Fruit fly (Drosophila melanogaster) whole organism, wandering third instar larva: Measurements from ENCODE around the gene CG13653.

Experiments used
- Abd-B ChIP-seq: fragments of >200 bp; optimal IDR thresholded peaks from 2 replicates; lab custom pipeline; 2017; ENCODE audit warnings: missing biosample characterization, missing genetic modification characterization
- CG32264 ChIP-seq: fragments of 200-800 bp; sonication (Bioruptor generic); optimal IDR thresholded peaks from 2 replicates; lab custom pipeline; 2016; ENCODE audit warnings: missing biosample characterization, missing genetic modification characterization
- CG9705 ChIP-seq: fragments of 200-800 bp; sonication (Bioruptor generic); optimal IDR thresholded peaks from 2 replicates; lab custom pipeline; 2018; ENCODE audit warnings: missing biosample characterization, mild to moderate bottlenecking, missing genetic modification characterization
- CrebA ChIP-seq: fragments of 200-800 bp; sonication (Bioruptor generic); optimal IDR thresholded peaks from 2 replicates; lab custom pipeline; 2016; ENCODE audit warnings: missing biosample characterization, mild to moderate bottlenecking, missing genetic modification characterization, borderline replicate concordance
- Dfd ChIP-seq: fragments of >200 bp; optimal IDR thresholded peaks from 2 replicates; lab custom pipeline; 2017; ENCODE audit warnings: missing biosample characterization, missing genetic modification characterization
- GATAd ChIP-seq: sonication (Bioruptor generic); optimal IDR thresholded peaks from 2 replicates; lab custom pipeline; 2016; ENCODE audit warnings: missing biosample characterization, missing genetic modification characterization
- Hnf4 ChIP-seq: fragments of 200-800 bp; sonication (Bioruptor generic); optimal IDR thresholded peaks from 2 replicates; lab custom pipeline; 2016; ENCODE audit warnings: missing biosample characterization, mild to moderate bottlenecking, missing genetic modification characterization
- Hr83 ChIP-seq: fragments of 200-300 bp; sonication (Bioruptor generic); optimal IDR thresholded peaks from 2 replicates; lab custom pipeline; 2016; ENCODE audit warnings: missing biosample characterization, mild to moderate bottlenecking, missing genetic modification characterization, moderate library complexity; ENCODE audit not compliant: poor library complexity, severe bottlenecking
- Jra ChIP-seq: sonication (Bioruptor generic); optimal IDR thresholded peaks from 2 replicates; lab custom pipeline; 2016; ENCODE audit warnings: missing biosample characterization, missing genetic modification characterization
- Mio ChIP-seq: sonication (Bioruptor generic); optimal IDR thresholded peaks from 2 replicates; lab custom pipeline; 2016; ENCODE audit warnings: missing biosample characterization, missing genetic modification characterization
- Myc ChIP-seq: fragments of >200 bp; optimal IDR thresholded peaks from 2 replicates; lab custom pipeline; 2017
- N ChIP-seq: fragments of >200 bp; optimal IDR thresholded peaks from 2 replicates; lab custom pipeline; 2018; ENCODE audit warnings: missing biosample characterization, missing external identifiers, missing genetic modification characterization
- OdsH ChIP-seq: fragments of 200-800 bp; sonication (Bioruptor generic); optimal IDR thresholded peaks from 2 replicates; lab custom pipeline; 2016; ENCODE audit warnings: missing biosample characterization, mild to moderate bottlenecking, missing genetic modification characterization
- Rel ChIP-seq, 2 experiments: fragments of 200-800 bp; sonication (Bioruptor generic) in 1 of 2; optimal IDR thresholded peaks; 2 replicates in 1 of 2; 3 replicates in 1 of 2; lab custom pipeline; 2016 to 2019; ENCODE audit warnings: mild to moderate bottlenecking in 2 of 2, missing biosample characterization in 2 of 2, missing genetic modification characterization in 2 of 2, moderate library complexity in 1 of 2
- Sp1 ChIP-seq: fragments of 200-800 bp; sonication (Bioruptor generic); optimal IDR thresholded peaks from 3 replicates; lab custom pipeline; 2019; ENCODE audit warnings: missing biosample characterization, mild to moderate bottlenecking, missing genetic modification characterization, moderate library complexity
- Vsx2 ChIP-seq: fragments of 200-300, 225-300 bp; sonication (Bioruptor generic); optimal IDR thresholded peaks from 2 replicates; lab custom pipeline; 2018; ENCODE audit warnings: missing biosample characterization, missing genetic modification characterization; ENCODE audit not compliant: partially characterized antibody
- br ChIP-seq: fragments of 200-800 bp; sonication (Bioruptor generic); optimal IDR thresholded peaks from 2 replicates; lab custom pipeline; 2016; ENCODE audit warnings: missing biosample characterization, missing genetic modification characterization
- dl ChIP-seq, 2 experiments: fragments of 175-275, 200-275 bp in 1 of 2; fragments of 200-275 bp in 1 of 2; sonication (Bioruptor generic); optimal IDR thresholded peaks; lab custom pipeline; 2018; ENCODE audit warnings: mild to moderate bottlenecking in 2 of 2, missing biosample characterization in 2 of 2, missing genetic modification characterization in 2 of 2, moderate library complexity in 2 of 2; ENCODE audit not compliant: partially characterized antibody in 2 of 2, insufficient read depth in 1 of 2
- dsf ChIP-seq: sonication (Bioruptor generic); optimal IDR thresholded peaks from 2 replicates; lab custom pipeline; 2016; ENCODE audit warnings: missing biosample characterization, missing genetic modification characterization, borderline replicate concordance
- ey ChIP-seq: fragments of 200-800 bp; sonication (Bioruptor generic); optimal IDR thresholded peaks from 2 replicates; lab custom pipeline; 2016; ENCODE audit warnings: missing biosample characterization, missing genetic modification characterization
- foxo ChIP-seq, 2 experiments: fragments of 200-800 bp; sonication (Bioruptor generic); optimal IDR thresholded peaks; 2 replicates in 1 of 2; 3 replicates in 1 of 2; lab custom pipeline; 2016 to 2017; ENCODE audit warnings: missing biosample characterization in 2 of 2, missing genetic modification characterization in 2 of 2
- fru ChIP-seq: fragments of 200-800 bp; sonication (Bioruptor generic); optimal IDR thresholded peaks from 3 replicates; lab custom pipeline; 2016; ENCODE audit warnings: missing biosample characterization, mild to moderate bottlenecking, missing genetic modification characterization
- h ChIP-seq: fragments of 200-800 bp; sonication (Bioruptor generic); optimal IDR thresholded peaks from 3 replicates; lab custom pipeline; 2016; ENCODE audit warnings: missing biosample characterization, mild to moderate bottlenecking, missing genetic modification characterization
- jim ChIP-seq: fragments of 175-275, 200-325 bp; sonication (Bioruptor generic); optimal IDR thresholded peaks from 2 replicates; lab custom pipeline; 2016; ENCODE audit warnings: missing biosample characterization, mild to moderate bottlenecking, missing genetic modification characterization
- lola ChIP-seq: fragments of >200 bp; optimal IDR thresholded peaks from 2 replicates; lab custom pipeline; 2017; ENCODE audit warnings: missing biosample characterization, missing genetic modification characterization
- pan ChIP-seq: fragments of >200 bp; optimal IDR thresholded peaks from 2 replicates; lab custom pipeline; 2017
- psq ChIP-seq: fragments of 200-800 bp; sonication (Bioruptor generic); optimal IDR thresholded peaks from 3 replicates; lab custom pipeline; 2017; ENCODE audit warnings: missing biosample characterization, mild to moderate bottlenecking, missing genetic modification characterization, moderate library complexity
- rgr ChIP-seq: fragments of 200-800 bp; sonication (Bioruptor generic); optimal IDR thresholded peaks from 3 replicates; lab custom pipeline; 2016; ENCODE audit warnings: missing biosample characterization, mild to moderate bottlenecking, missing genetic modification characterization
- sage ChIP-seq: fragments of 200-800 bp; sonication (Bioruptor generic); optimal IDR thresholded peaks from 2 replicates; lab custom pipeline; 2016; ENCODE audit warnings: missing biosample characterization, mild to moderate bottlenecking, missing genetic modification characterization
- sv ChIP-seq: fragments of 200-800 bp; sonication (Bioruptor generic); optimal IDR thresholded peaks from 3 replicates; lab custom pipeline; 2016; ENCODE audit warnings: missing biosample characterization, missing genetic modification characterization
- woc ChIP-seq: sonication (Bioruptor generic); optimal IDR thresholded peaks from 2 replicates; lab custom pipeline; 2016; ENCODE audit warnings: missing biosample characterization, mild to moderate bottlenecking, missing genetic modification characterization

The CG13653 gene

dm6 chr3R:25235362-25235761, 40.0 kb downstream of the CG13653 start, which contains the start of gene Sil1:
Sil1 (minus strand) TSS chr3R:25235529.
- TF ChIP-seq Myc (lab: Kevin White, UChicago) (no peak), rgr (GFP tag; lab: Kevin White, UChicago) (peak; percentile 10), Abd-B (GFP tag; lab: Kevin White, UChicago) (no peak), Vsx2 (no peak), Dfd (no peak)

dm6 chr3R:25236121-25236520, 40.8 kb downstream of the CG13653 start:
- TF ChIP-seq br (GFP tag; lab: Kevin White, UChicago) (no peak), Jra (GFP tag; lab: Kevin White, UChicago) (no peak), jim (no peak), Hr83 (no peak), foxo (GFP tag; optimal IDR thresholded peaks at IDR 0.05; lab: Kevin White, UChicago) (no peak), Abd-B (GFP tag; lab: Kevin White, UChicago) (no peak), Myc (lab: Kevin White, UChicago) (no peak), lola (GFP tag; lab: Kevin White, UChicago) (no peak), sv (no peak), fru (GFP tag; lab: Kevin White, UChicago) (no peak), Dfd (no peak)

- TF ChIP-seq Dfd = no peak
- TF ChIP-seq ey (GFP tag; lab: Kevin White, UChicago) = no peak
- TF ChIP-seq CG32264 = no peak
- no peak for TF ChIP-seq woc (GFP tag; lab: Kevin White, UChicago)
- TF ChIP-seq N (GFP tag; lab: Kevin White, UChicago) = no peak
- no peak for TF ChIP-seq OdsH
- TF ChIP-seq GATAd (GFP tag; lab: Kevin White, UChicago) = no peak
- no peak for TF ChIP-seq CrebA (GFP tag; lab: Kevin White, UChicago)
- no peak for TF ChIP-seq Hnf4 (GFP tag; lab: Kevin White, UChicago)
- no peak for TF ChIP-seq pan
- TF ChIP-seq foxo (GFP tag; optimal IDR thresholded peaks at IDR 0.05; lab: Kevin White, UChicago) = no peak
- no peak for TF ChIP-seq sage (GFP tag; lab: Kevin White, UChicago)
- TF ChIP-seq psq = no peak
- TF ChIP-seq Vsx2 = no peak
- no peak for TF ChIP-seq Rel (GFP tag; optimal IDR thresholded peaks at IDR 0.05; lab: Kevin White, UChicago)
- no peak for TF ChIP-seq Rel (tag; optimal IDR thresholded peaks at IDR 0.05; lab: Kevin White, UChicago)
- TF ChIP-seq jim = no peak
- no peak for TF ChIP-seq rgr (GFP tag; lab: Kevin White, UChicago)
- no peak for TF ChIP-seq dsf
- TF ChIP-seq CG9705 = no peak
These were observed 42.0 kb downstream of the CG13653 start, which contains the start of gene Jhbp7 for dm6 chr3R:25237314-25237713. Jhbp7 (plus strand) TSS chr3R:25237614.

dm6 chr3R:25238771-25239700, 43.7 kb downstream of the CG13653 start:
- TF ChIP-seq rgr (GFP tag; lab: Kevin White, UChicago) (no peak), Vsx2 (no peak), woc (GFP tag; lab: Kevin White, UChicago) (no peak), Mio (no peak), Jra (GFP tag; lab: Kevin White, UChicago) (no peak), pan (no peak), br (GFP tag; lab: Kevin White, UChicago) (no peak), fru (GFP tag; lab: Kevin White, UChicago) (no peak), Hnf4 (GFP tag; lab: Kevin White, UChicago) (no peak), dl (GFP tag; optimal IDR thresholded peaks at IDR 0.05; lab: Kevin White, UChicago; ENCODE audit: insufficient read depth in 1 of 2, partially characterized antibody in 2 of 2) (no peak), dsf (no peak), CG9705 (no peak), foxo (GFP tag; optimal IDR thresholded peaks at IDR 0.05; lab: Kevin White, UChicago) (no peak), h (GFP tag; lab: Kevin White, UChicago) (no peak), Sp1 (GFP tag; lab: Kevin White, UChicago) (no peak), GATAd (GFP tag; lab: Kevin White, UChicago) (no peak), CG32264 (no peak), Hr83 (no peak), ey (GFP tag; lab: Kevin White, UChicago) (no peak)
